Worm (Caenorhabditis elegans) whole organism, L4 larva: ENCODE results near the gene Y82E9BL.1.

ENCODE experiments used
- D1046.2 ChIP-seq: fragments of 200-800 bp; sonication (Bioruptor generic); IDR thresholded peaks from 2 replicates; pipeline ENCODE4 v1.3.6; 2022; ENCODE audit warnings: missing genetic modification characterization, missing compliant biosample characterization
- F26F4.8 ChIP-seq: fragments of 200-800 bp; sonication (Bioruptor generic); conservative IDR thresholded peaks from 2 replicates; pipeline ENCODE4 v1.3.6; 2022; ENCODE audit warnings: missing genetic modification characterization, missing compliant biosample characterization
- F37D6.2 ChIP-seq: sonication (generic microtip); optimal IDR thresholded peaks from 2 replicates; lab custom pipeline; 2016; ENCODE audit warnings: mild to moderate bottlenecking, missing genetic modification characterization, missing compliant biosample characterization
- Y105C5A.15 ChIP-seq: fragments of 200-800 bp; sonication (Bioruptor generic); IDR thresholded peaks from 2 replicates; pipeline ENCODE4 v1.3.6; 2022; ENCODE audit warnings: missing genetic modification characterization, missing compliant biosample characterization
- ZK546.5 ChIP-seq, 2 experiments: sonication (generic microtip); optimal IDR thresholded peaks; 2 replicates each; lab custom pipeline; 2017; ENCODE audit warnings: missing biosample characterization in 2 of 2, missing genetic modification characterization in 2 of 2
- aha-1 ChIP-seq: fragments of 150-350 bp; peaks from one replicate; lab custom pipeline; 2014; ENCODE audit warnings: missing biosample characterization, missing genetic modification characterization
- ama-1 ChIP-seq: fragments of 150-350 bp; optimal IDR thresholded peaks from 2 replicates; lab custom pipeline; 2014; ENCODE audit warnings: inconsistent platforms, mixed read lengths
- ceh-62 ChIP-seq: sonication (generic microtip); optimal IDR thresholded peaks from 2 replicates; lab custom pipeline; 2017; ENCODE audit warnings: missing biosample characterization, missing genetic modification characterization
- daf-12 ChIP-seq: fragments of 150-350 bp; optimal IDR thresholded peaks from 2 replicates; lab custom pipeline; 2014; ENCODE audit warnings: missing biosample characterization, missing genetic modification reagents, missing genetic modification characterization
- daf-16 ChIP-seq, 3 experiments: sonication (generic microtip); optimal IDR thresholded peaks; 2 replicates each; lab custom pipeline; 2016 to 2017; ENCODE audit warnings: missing genetic modification characterization in 3 of 3, missing genetic modification reagents in 3 of 3, mild to moderate bottlenecking in 2 of 3, missing compliant biosample characterization in 2 of 3, missing biosample characterization in 1 of 3, moderate library complexity in 1 of 3
- dmd-6 ChIP-seq: fragments of 200-800 bp; sonication (Bioruptor generic); IDR thresholded peaks from 2 replicates; pipeline ENCODE4 v1.3.6; 2022; ENCODE audit warnings: missing genetic modification reagents, missing genetic modification characterization, missing compliant biosample characterization
- dpl-1 ChIP-seq: fragments of 150-350 bp; optimal IDR thresholded peaks from 2 replicates; lab custom pipeline; 2014; ENCODE audit warnings: missing biosample characterization, missing genetic modification reagents, missing genetic modification characterization
- dve-1 ChIP-seq: sonication (generic microtip); optimal IDR thresholded peaks from 2 replicates; lab custom pipeline; 2017; ENCODE audit warnings: antibody characterized with exemption, mild to moderate bottlenecking, missing genetic modification characterization, missing compliant biosample characterization; ENCODE audit not compliant: insufficient read depth
- hif-1 ChIP-seq, 2 experiments: sonication (generic microtip); optimal IDR thresholded peaks; 2 replicates each; lab custom pipeline; 2016 to 2017; ENCODE audit warnings: missing compliant biosample characterization in 2 of 2, missing genetic modification characterization in 2 of 2, missing genetic modification reagents in 2 of 2, missing genotype in 2 of 2, mild to moderate bottlenecking in 1 of 2
- hlh-11 ChIP-seq: fragments of 200-800 bp; sonication (Bioruptor generic); optimal IDR thresholded peaks from 2 replicates; lab custom pipeline; 2018; ENCODE audit warnings: mild to moderate bottlenecking, missing genetic modification characterization, missing compliant biosample characterization
- hlh-30 ChIP-seq: sonication (generic microtip); optimal IDR thresholded peaks from 2 replicates; lab custom pipeline; 2017; ENCODE audit warnings: antibody characterized with exemption, mild to moderate bottlenecking, missing genetic modification characterization, missing compliant biosample characterization; ENCODE audit not compliant: insufficient read depth
- jun-1 ChIP-seq: fragments of 150-350 bp; optimal IDR thresholded peaks from 2 replicates; lab custom pipeline; 2014; ENCODE audit warnings: missing biosample characterization, missing genetic modification reagents, missing genetic modification characterization
- lin-38 ChIP-seq: fragments of 200-800 bp; sonication (Bioruptor generic); IDR thresholded peaks from 2 replicates; pipeline ENCODE4 v1.3.6; 2022; ENCODE audit warnings: missing genetic modification reagents, missing genetic modification characterization, missing compliant biosample characterization
- lsy-2 ChIP-seq, 2 experiments: fragments of 150-350 bp in 1 of 2; sonication (generic microtip) in 1 of 2; optimal IDR thresholded peaks; 2 replicates each; lab custom pipeline; 2014 to 2017; ENCODE audit warnings: missing biosample characterization in 2 of 2, missing genetic modification characterization in 2 of 2
- mdl-1 ChIP-seq, 2 experiments: fragments of 150-350 bp in 1 of 2; sonication (generic microtip) in 1 of 2; optimal IDR thresholded peaks; 2 replicates each; lab custom pipeline; 2014 to 2017; ENCODE audit warnings: missing biosample characterization in 2 of 2, missing genetic modification characterization in 2 of 2
- nhr-102 ChIP-seq: sonication (generic microtip); optimal IDR thresholded peaks from 2 replicates; lab custom pipeline; 2016; ENCODE audit warnings: mild to moderate bottlenecking, missing genetic modification characterization, moderate library complexity, missing compliant biosample characterization
- nhr-28 ChIP-seq: fragments of 150-350 bp; optimal IDR thresholded peaks from 2 replicates; lab custom pipeline; 2014; ENCODE audit warnings: missing biosample characterization, missing genetic modification characterization
- nhr-41 ChIP-seq: fragments of 200-800 bp; sonication (Bioruptor generic); IDR thresholded peaks from 2 replicates; pipeline ENCODE4 v1.3.6; 2022; ENCODE audit warnings: missing genetic modification reagents, missing genetic modification characterization, missing compliant biosample characterization
- nhr-6 ChIP-seq: fragments of 150-350 bp; optimal IDR thresholded peaks from 2 replicates; lab custom pipeline; 2014; ENCODE audit warnings: missing biosample characterization, missing genetic modification characterization
- nhr-77 ChIP-seq: fragments of 150-350 bp; optimal IDR thresholded peaks from 2 replicates; lab custom pipeline; 2014; ENCODE audit warnings: missing biosample characterization, missing genetic modification characterization
- pqm-1 ChIP-seq: sonication (generic microtip); optimal IDR thresholded peaks from 2 replicates; lab custom pipeline; 2017; ENCODE audit warnings: missing biosample characterization, missing genetic modification characterization
- snpc-1.2 ChIP-seq: fragments of 200-800 bp; sonication (Bioruptor generic); IDR thresholded peaks from 2 replicates; pipeline ENCODE4 v1.3.6; 2022; ENCODE audit warnings: missing genetic modification reagents, missing genetic modification characterization, missing compliant biosample characterization
- spr-1 ChIP-seq: sonication (generic microtip); optimal IDR thresholded peaks from 2 replicates; lab custom pipeline; 2016; ENCODE audit warnings: mild to moderate bottlenecking, missing genetic modification characterization, missing compliant biosample characterization
- tag-97 ChIP-seq: fragments of 200-800 bp; sonication (Bioruptor generic); IDR thresholded peaks from 2 replicates; pipeline ENCODE4 v1.3.6; 2022; ENCODE audit warnings: missing genetic modification characterization, missing compliant biosample characterization
- tra-1 ChIP-seq: fragments of 200-800 bp; sonication (Bioruptor generic); IDR thresholded peaks from 2 replicates; pipeline ENCODE4 v1.3.6; 2022; ENCODE audit warnings: missing genetic modification reagents, missing genetic modification characterization, missing compliant biosample characterization
- unc-62 ChIP-seq, 3 experiments: fragments of 150-350 bp in 1 of 3; sonication (generic microtip); optimal IDR thresholded peaks in 2 of 3; peaks in 1 of 3; 1 replicate in 1 of 3; 2 replicates in 2 of 3; lab custom pipeline; 2014 to 2017; ENCODE audit warnings: missing biosample characterization in 3 of 3, missing genetic modification characterization in 3 of 3, missing genetic modification reagents in 3 of 3, missing genotype in 1 of 3
- zfp-3 ChIP-seq: fragments of 200-800 bp; sonication (Bioruptor generic); conservative IDR thresholded peaks from 2 replicates; pipeline ENCODE4 v1.3.6; 2022; ENCODE audit warnings: missing genetic modification reagents, missing genetic modification characterization, missing compliant biosample characterization
- zip-2 ChIP-seq: fragments of 150-350 bp; optimal IDR thresholded peaks from 2 replicates; lab custom pipeline; 2014; ENCODE audit warnings: missing biosample characterization, missing genetic modification characterization
- ztf-11 ChIP-seq: fragments of 150-350 bp; optimal IDR thresholded peaks from 2 replicates; lab custom pipeline; 2014; ENCODE audit warnings: missing biosample characterization, missing genetic modification characterization

Y82E9BL.1 gene

DNA sequence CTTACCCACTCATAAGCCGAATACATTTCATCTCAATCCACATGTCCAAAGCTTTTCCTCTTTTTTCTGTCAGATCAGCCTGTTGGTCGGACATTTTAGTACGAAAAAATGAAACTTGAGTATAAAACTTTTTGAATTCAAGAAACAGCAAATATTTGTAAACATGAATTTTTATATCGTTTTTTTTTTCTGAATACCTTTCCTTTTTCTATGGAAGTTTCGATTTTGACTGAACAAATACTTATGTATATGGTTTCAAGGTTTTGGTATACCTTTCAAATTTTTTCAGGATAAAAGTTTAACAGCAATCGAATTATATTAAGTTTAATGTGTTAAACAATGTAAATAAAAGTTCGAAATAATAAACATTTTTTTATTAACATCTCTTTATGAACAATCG lies 15.0 kb downstream of the Y82E9BL.1 start, which contains the start of gene fbxa-5:
Gene fbxa-5 (minus strand): TSS at position 101 of the 400 bp plus-strand sequence.
- no peak for TF ChIP-seq nhr-6
- no peak for TF ChIP-seq spr-1
- no peak for TF ChIP-seq hlh-30 (tag; lab: Kevin White, UChicago)
- TF ChIP-seq Y105C5A.15 = no peak
- TF ChIP-seq tag-97 (GFP tag; lab: Robert Waterston, UW) = no peak
- TF ChIP-seq D1046.2 = no peak
- no peak for TF ChIP-seq nhr-77 (tag; lab: Kevin White, UChicago)
- TF ChIP-seq daf-12 (tag; lab: Kevin White, UChicago) = no peak
- no peak for TF ChIP-seq F37D6.2 (tag; lab: Kevin White, UChicago)
- no peak for TF ChIP-seq F26F4.8 (GFP tag; lab: Robert Waterston, UW)
- TF ChIP-seq ZK546.5 (tag; optimal IDR thresholded peaks at IDR 0.05; lab: Kevin White, UChicago) = no peak
- TF ChIP-seq zfp-3 (GFP tag; lab: Robert Waterston, UW) = no peak
- TF ChIP-seq hif-1 (tag; optimal IDR thresholded peaks at IDR 0.05; lab: Kevin White, UChicago) = no peak
- no peak for TF ChIP-seq pqm-1 (tag; lab: Kevin White, UChicago)
- no peak for TF ChIP-seq lin-38 (GFP tag; lab: Robert Waterston, UW)
- no peak for TF ChIP-seq ama-1
- TF ChIP-seq, all 104 proteins: peak for 0

DNA sequence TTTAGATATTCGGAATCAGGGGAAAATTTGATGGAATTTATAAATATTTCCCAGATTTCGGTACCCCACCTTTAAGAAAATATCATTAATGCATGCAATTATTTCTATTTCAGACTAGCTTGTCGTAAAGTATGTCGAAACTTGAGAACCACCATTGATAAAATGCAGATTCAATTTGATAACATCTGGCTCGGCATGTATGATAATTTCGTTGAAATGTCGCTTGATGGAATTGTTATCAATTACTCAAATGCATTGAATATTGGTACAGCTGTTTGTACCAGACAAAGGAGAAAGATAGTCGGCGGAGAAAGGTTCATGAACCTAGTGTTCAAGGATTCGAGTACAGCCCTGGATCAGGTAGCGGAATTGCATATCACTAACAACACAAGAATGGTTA lies 23.3 kb downstream of the Y82E9BL.1 start, which contains the start of gene Y82E9BL.19:
Gene Y82E9BL.19 (plus strand): TSS at position 123 of the 400 bp plus-strand sequence.
- TF ChIP-seq hlh-11 (tag; lab: Kevin White, UChicago) = peak; percentile 60
- no peak for TF ChIP-seq jun-1 (tag; lab: Kevin White, UChicago)
- peak; percentile 13 for TF ChIP-seq pqm-1 (tag; lab: Kevin White, UChicago)
- TF ChIP-seq dmd-6 (GFP tag; lab: Robert Waterston, UW) = peak; percentile 51
- TF ChIP-seq unc-62 (GFP tag; optimal IDR thresholded peaks at IDR 0.05 in 1 of 2; lab: Kevin White, UChicago) = peak in 1 of 2 experiments; percentile 34
- TF ChIP-seq unc-62 (tag; optimal IDR thresholded peaks at IDR 0.05; lab: Kevin White, UChicago) = no peak
- TF ChIP-seq ceh-62 (tag; lab: Kevin White, UChicago) = no peak
- no peak for TF ChIP-seq daf-16 (GFP tag; optimal IDR thresholded peaks at IDR 0.05; lab: Kevin White, UChicago)
- peak; percentile 12 for TF ChIP-seq daf-16 (tag; optimal IDR thresholded peaks at IDR 0.05; lab: Kevin White, UChicago)
- TF ChIP-seq aha-1 (tag; lab: Kevin White, UChicago) = peak; percentile 27

DNA sequence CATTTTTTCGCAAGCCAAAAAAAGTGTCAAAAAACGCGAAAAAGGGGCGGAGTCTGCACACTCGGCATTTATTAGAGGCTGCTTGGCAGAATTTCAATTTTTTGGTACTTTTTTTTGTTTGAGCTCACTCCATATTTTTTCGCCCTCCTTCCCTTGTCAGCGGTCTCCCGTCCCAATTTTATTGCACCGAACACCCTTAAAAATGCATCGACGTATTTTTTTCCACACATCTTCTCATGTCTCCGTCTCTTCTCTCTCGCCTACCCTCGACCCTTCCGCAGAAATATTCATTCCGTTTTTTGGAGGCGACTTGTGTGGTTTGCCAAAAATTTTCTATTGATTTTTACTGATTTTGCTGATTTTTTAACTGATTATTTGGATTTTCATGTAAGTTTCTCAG lies 28.7 kb downstream of the Y82E9BL.1 start, which contains the start of gene Y82E9BL.18:
Gene Y82E9BL.18 (plus strand): TSS at position 301 of the 400 bp plus-strand sequence.
- TF ChIP-seq aha-1 (tag; lab: Kevin White, UChicago) (peak; percentile 23), spr-1 (no peak), snpc-1.2 (no peak), dpl-1 (GFP tag; lab: Kevin White, UChicago) (no peak), Y105C5A.15 (no peak)

DNA sequence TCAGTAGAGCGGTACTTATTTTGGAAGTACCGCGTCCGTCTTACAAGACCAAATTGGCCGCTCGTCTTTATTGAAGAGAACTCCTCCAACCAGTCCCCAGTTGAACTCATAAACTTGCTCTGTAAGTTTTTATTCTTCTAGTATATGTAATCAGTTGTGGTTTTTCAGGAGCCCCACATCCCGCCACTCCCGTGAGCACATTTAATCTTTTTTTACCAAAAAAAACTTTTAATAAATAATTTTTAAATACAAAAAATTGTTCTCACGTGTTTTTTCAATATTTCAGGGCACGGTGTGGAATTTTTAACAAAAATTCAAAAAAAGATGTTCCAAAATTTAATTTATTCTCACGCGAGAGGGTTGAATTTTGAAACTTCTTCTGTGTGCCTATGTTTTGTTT lies 30.7 kb downstream of the Y82E9BL.1 start, which contains the start of gene fbxa-14:
Gene fbxa-14 (minus strand): TSS at position 101 of the 400 bp plus-strand sequence.
- TF ChIP-seq tra-1 (no peak), ztf-11 (no peak)

DNA sequence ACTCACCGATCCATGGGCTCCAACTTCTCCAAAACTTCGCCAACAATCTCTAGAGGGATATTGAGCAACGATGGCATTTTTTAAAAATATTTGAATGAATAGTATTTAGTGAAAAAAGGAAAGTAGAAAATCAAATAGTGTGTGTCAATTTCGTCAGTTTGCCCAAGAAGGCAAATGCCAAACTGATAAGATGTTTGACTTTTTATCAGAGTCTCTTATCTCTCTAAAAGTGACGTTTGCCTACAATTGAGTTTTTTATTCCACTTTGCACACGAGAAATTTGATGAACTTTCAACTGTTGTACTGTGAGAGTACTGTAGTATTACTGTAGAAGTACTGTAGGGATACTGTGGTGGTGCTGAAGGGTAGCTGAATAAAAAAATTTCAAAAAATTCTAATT lies 31.7 kb downstream of the Y82E9BL.1 start:
- peak; percentile 40 for TF ChIP-seq hlh-11 (tag; lab: Kevin White, UChicago)
- peak in 1 of 2 experiments; percentile 36 for TF ChIP-seq lsy-2 (tag; optimal IDR thresholded peaks at IDR 0.05; lab: Kevin White, UChicago)
- peak; percentile 19 for TF ChIP-seq dve-1 (tag; lab: Kevin White, UChicago)
- TF ChIP-seq spr-1 = no peak
- TF ChIP-seq nhr-102 = no peak
- peak; percentile 41; the same call in 1 of the 2 replicates for TF ChIP-seq nhr-41 (GFP tag; lab: Robert Waterston, UW)
- no peak for TF ChIP-seq ceh-62 (tag; lab: Kevin White, UChicago)
- TF ChIP-seq dmd-6 (GFP tag; lab: Robert Waterston, UW) = peak; percentile 83
- TF ChIP-seq nhr-28 (tag; lab: Kevin White, UChicago) = peak; percentile 89
- TF ChIP-seq nhr-6 = peak; percentile 84
- no peak for TF ChIP-seq zip-2 (tag; lab: Kevin White, UChicago)
- TF ChIP-seq pqm-1 (tag; lab: Kevin White, UChicago) = peak; percentile 96
- TF ChIP-seq daf-16 (GFP tag; optimal IDR thresholded peaks at IDR 0.05; lab: Kevin White, UChicago) = no peak
- TF ChIP-seq daf-16 (tag; optimal IDR thresholded peaks at IDR 0.05; lab: Kevin White, UChicago) = peak; percentile 56
- peak; percentile 63 for TF ChIP-seq nhr-77 (tag; lab: Kevin White, UChicago)
- TF ChIP-seq mdl-1 (tag; optimal IDR thresholded peaks at IDR 0.05; lab: Kevin White, UChicago) = peak in 1 of 2 experiments; percentile 22
